Fruit fly (Drosophila melanogaster) whole organism, prepupa: Measurements from ENCODE around the gene CG43116.

Experiments used
- Blimp-1 ChIP-seq: fragments of 200-800 bp; sonication (Bioruptor generic); optimal IDR thresholded peaks from 3 replicates; lab custom pipeline; 2017; ENCODE audit warnings: missing biosample characterization, missing genetic modification characterization, mild to moderate bottlenecking, moderate library complexity, missing genetic modification reagents
- CG11294 ChIP-seq: fragments of 200-800 bp; sonication (Bioruptor generic); IDR thresholded peaks from 2 replicates; pipeline ENCODE4 v1.3.6; 2022; ENCODE audit warnings: missing biosample characterization, missing genetic modification characterization
- CG11762 ChIP-seq: fragments of 200-800 bp; sonication (Bioruptor generic); optimal IDR thresholded peaks from 3 replicates; lab custom pipeline; 2016; ENCODE audit warnings: missing biosample characterization, missing genetic modification characterization; ENCODE audit not compliant: insufficient read depth
- CG11902 ChIP-seq: fragments of 200-800 bp; sonication (Bioruptor generic); optimal IDR thresholded peaks from 3 replicates; lab custom pipeline; 2016; ENCODE audit warnings: missing biosample characterization, missing genetic modification characterization
- CG1621 ChIP-seq: fragments of 200-800 bp; sonication (Bioruptor generic); optimal IDR thresholded peaks from 3 replicates; lab custom pipeline; 2018; ENCODE audit warnings: missing biosample characterization, mild to moderate bottlenecking, missing genetic modification characterization
- CG16779 ChIP-seq: fragments of 200-800 bp; sonication (Bioruptor generic); optimal IDR thresholded peaks from 3 replicates; lab custom pipeline; 2017; ENCODE audit warnings: missing biosample characterization, mild to moderate bottlenecking, missing genetic modification characterization
- CG3032 ChIP-seq: fragments of 200-800 bp; optimal IDR thresholded peaks from 2 replicates; lab custom pipeline; 2019; ENCODE audit warnings: missing biosample characterization, mild to moderate bottlenecking, missing genetic modification characterization, moderate library complexity
- CG31627 ChIP-seq: fragments of 200-800 bp; sonication (Bioruptor generic); optimal IDR thresholded peaks from 3 replicates; lab custom pipeline; 2016; ENCODE audit warnings: missing biosample characterization, missing genetic modification characterization
- CG3919 ChIP-seq: fragments of 200-800 bp; sonication (Bioruptor generic); optimal IDR thresholded peaks from 3 replicates; lab custom pipeline; 2016; ENCODE audit warnings: missing biosample characterization, missing genetic modification characterization
- CG4318 ChIP-seq: fragments of 200-800 bp; sonication (Bioruptor generic); optimal IDR thresholded peaks from 3 replicates; lab custom pipeline; 2017; ENCODE audit warnings: missing biosample characterization, mild to moderate bottlenecking, missing genetic modification characterization
- CG6792 ChIP-seq: fragments of 200-800 bp; sonication (Bioruptor generic); optimal IDR thresholded peaks from 3 replicates; lab custom pipeline; 2016; ENCODE audit warnings: missing biosample characterization, missing genetic modification characterization
- CG6808 ChIP-seq: fragments of 200-800 bp; sonication (Bioruptor generic); optimal IDR thresholded peaks from 3 replicates; lab custom pipeline; 2017; ENCODE audit warnings: missing biosample characterization, missing genetic modification characterization, mild to moderate bottlenecking, moderate library complexity, missing genetic modification reagents
- CG6854 ChIP-seq: fragments of 200-800 bp; sonication (Bioruptor generic); optimal IDR thresholded peaks from 2 replicates; lab custom pipeline; 2017; ENCODE audit warnings: missing biosample characterization, mild to moderate bottlenecking, missing genetic modification characterization
- CG7368 ChIP-seq: fragments of 200-800 bp; sonication (Bioruptor generic); optimal IDR thresholded peaks from 3 replicates; lab custom pipeline; 2016; ENCODE audit warnings: missing biosample characterization, missing genetic modification characterization
- CG8119 ChIP-seq: fragments of 200-800 bp; sonication (Bioruptor generic); IDR thresholded peaks from 3 replicates; pipeline ENCODE4 v1.3.6; 2022; ENCODE audit warnings: missing biosample characterization, missing genetic modification characterization
- CG8632 ChIP-seq: fragments of 200-800 bp; sonication (Bioruptor generic); optimal IDR thresholded peaks from 3 replicates; lab custom pipeline; 2016; ENCODE audit warnings: missing biosample characterization, missing genetic modification characterization
- CG9139 ChIP-seq: fragments of 200-800 bp; sonication (Bioruptor generic); optimal IDR thresholded peaks from 3 replicates; lab custom pipeline; 2017; ENCODE audit warnings: missing biosample characterization, mild to moderate bottlenecking, missing genetic modification characterization
- Eip75B ChIP-seq: fragments of 200-800 bp; sonication (Bioruptor generic); optimal IDR thresholded peaks from 3 replicates; lab custom pipeline; 2016; ENCODE audit warnings: missing biosample characterization, missing genetic modification characterization
- Eip78C ChIP-seq: fragments of 200-800 bp; sonication (Bioruptor generic); peaks from one replicate; lab custom pipeline; 2016; ENCODE audit warnings: missing biosample characterization, missing genetic modification characterization
- Eip93F ChIP-seq: fragments of 200-800 bp; sonication (Bioruptor generic); optimal IDR thresholded peaks from 2 replicates; lab custom pipeline; 2016; ENCODE audit warnings: missing biosample characterization, mild to moderate bottlenecking, missing genetic modification characterization
- Ets21C ChIP-seq: fragments of 200-800 bp; sonication (Bioruptor generic); optimal IDR thresholded peaks from 3 replicates; lab custom pipeline; 2016; ENCODE audit warnings: missing biosample characterization, missing genetic modification characterization
- Ets96B ChIP-seq: fragments of 200-800 bp; optimal IDR thresholded peaks from 2 replicates; lab custom pipeline; 2019; ENCODE audit warnings: missing biosample characterization, mild to moderate bottlenecking, missing genetic modification characterization, moderate library complexity
- Gug ChIP-seq: fragments of 200-800 bp; sonication (Bioruptor generic); IDR thresholded peaks from 2 replicates; pipeline ENCODE4 v1.3.6; 2022; ENCODE audit warnings: missing biosample characterization, missing genetic modification characterization
- Hr39 ChIP-seq: fragments of 200-800 bp; sonication (Bioruptor generic); optimal IDR thresholded peaks from 2 replicates; lab custom pipeline; 2016; ENCODE audit warnings: missing biosample characterization, missing genetic modification characterization
- Hr4 ChIP-seq: fragments of 200-800 bp; sonication (Bioruptor generic); optimal IDR thresholded peaks from 3 replicates; lab custom pipeline; 2016; ENCODE audit warnings: missing biosample characterization, missing genetic modification characterization
- Lpt ChIP-seq: fragments of 200-800 bp; sonication (Bioruptor generic); optimal IDR thresholded peaks from 3 replicates; lab custom pipeline; 2016; ENCODE audit warnings: missing biosample characterization, missing genetic modification characterization
- Sox102F ChIP-seq: fragments of 200-800 bp; sonication (Bioruptor generic); optimal IDR thresholded peaks from 2 replicates; lab custom pipeline; 2016; ENCODE audit warnings: missing biosample characterization, mild to moderate bottlenecking, missing genetic modification characterization
- Sox14 ChIP-seq: fragments of 200-800 bp; sonication (Bioruptor generic); optimal IDR thresholded peaks from 3 replicates; lab custom pipeline; 2016; ENCODE audit warnings: missing biosample characterization, missing genetic modification characterization
- Sox15 ChIP-seq: fragments of 200-800 bp; sonication (Bioruptor generic); optimal IDR thresholded peaks from 3 replicates; lab custom pipeline; 2016; ENCODE audit warnings: missing biosample characterization, missing genetic modification characterization
- acj6 ChIP-seq: fragments of 200-800 bp; sonication (Bioruptor generic); optimal IDR thresholded peaks from 3 replicates; lab custom pipeline; 2016; ENCODE audit warnings: missing biosample characterization, missing genetic modification characterization
- cyc ChIP-seq: fragments of 200-800 bp; sonication (Bioruptor generic); optimal IDR thresholded peaks from 3 replicates; lab custom pipeline; 2016; ENCODE audit warnings: missing biosample characterization, missing genetic modification characterization
- dsx ChIP-seq: fragments of 200-800 bp; optimal IDR thresholded peaks from 3 replicates; lab custom pipeline; 2019; ENCODE audit warnings: missing biosample characterization, mild to moderate bottlenecking, missing genetic modification characterization, moderate library complexity; ENCODE audit not compliant: poor library complexity, severe bottlenecking
- eg ChIP-seq: fragments of 200-800 bp; sonication (Bioruptor generic); IDR thresholded peaks from 3 replicates; pipeline ENCODE4 v1.3.6; 2022; ENCODE audit warnings: missing biosample characterization, missing genetic modification characterization
- net ChIP-seq: fragments of 200-800 bp; sonication (Bioruptor generic); optimal IDR thresholded peaks from 3 replicates; lab custom pipeline; 2016; ENCODE audit warnings: missing biosample characterization, missing genetic modification characterization
- salr ChIP-seq, 2 experiments: fragments of 200-800 bp; sonication (Bioruptor generic); optimal IDR thresholded peaks; 3 replicates each; lab custom pipeline; 2016 to 2018; ENCODE audit warnings: missing biosample characterization in 2 of 2, missing genetic modification characterization in 2 of 2, mild to moderate bottlenecking in 1 of 2
- spab ChIP-seq: fragments of 200-800 bp; sonication (Bioruptor generic); optimal IDR thresholded peaks from 2 replicates; lab custom pipeline; 2017; ENCODE audit warnings: missing biosample characterization, mild to moderate bottlenecking, missing genetic modification characterization, missing genetic modification reagents
- ss ChIP-seq, 2 experiments: fragments of 200-800 bp; sonication (Bioruptor generic); optimal IDR thresholded peaks; 2 replicates in 1 of 2; 3 replicates in 1 of 2; lab custom pipeline; 2017 to 2018; ENCODE audit warnings: mild to moderate bottlenecking in 2 of 2, missing biosample characterization in 2 of 2, missing genetic modification characterization in 2 of 2, moderate library complexity in 1 of 2
- svp ChIP-seq: fragments of 200-800 bp; sonication (Bioruptor generic); peaks from one replicate; lab custom pipeline; 2016; ENCODE audit warnings: missing biosample characterization, missing genetic modification characterization
- topi ChIP-seq: fragments of 200-800 bp; sonication (Bioruptor generic); optimal IDR thresholded peaks from 3 replicates; lab custom pipeline; 2016; ENCODE audit warnings: missing biosample characterization, missing genetic modification characterization
- vri ChIP-seq: fragments of 200-800 bp; sonication (Bioruptor generic); optimal IDR thresholded peaks from 3 replicates; lab custom pipeline; 2016; ENCODE audit warnings: missing biosample characterization, mild to moderate bottlenecking, missing genetic modification characterization

CG43116 gene

DNA sequence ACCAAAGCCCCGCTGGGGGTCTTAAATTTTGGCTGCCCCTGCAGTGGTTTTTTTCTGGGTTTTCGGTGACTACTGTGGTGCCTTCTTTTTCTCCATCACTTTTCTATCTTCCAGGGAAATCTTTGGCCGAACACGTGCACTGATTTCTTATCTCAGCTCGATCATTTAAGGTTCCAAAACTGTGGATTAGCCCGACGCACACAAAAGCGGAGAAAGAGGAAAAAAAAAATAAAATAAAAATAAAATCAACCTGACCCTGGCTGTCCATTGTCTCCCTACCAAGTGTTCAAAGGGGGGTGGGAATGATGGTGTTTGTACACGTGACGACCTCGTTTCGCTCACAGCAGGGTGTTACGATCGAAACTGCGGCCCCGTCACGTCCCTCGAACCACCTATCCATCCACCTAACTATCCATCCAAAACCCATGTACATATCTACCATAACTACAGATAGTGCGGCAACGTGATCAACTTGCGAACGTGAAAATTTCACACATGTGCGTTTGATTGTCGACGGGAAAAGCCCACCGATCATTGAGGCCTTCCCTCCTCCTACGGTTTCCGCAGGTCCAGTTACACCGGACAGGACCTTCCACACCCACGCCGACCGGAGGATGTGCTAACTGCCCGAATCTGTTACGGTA is 30.0 kb upstream of the CG43116 start:
- no peak for TF ChIP-seq Eip78C (GFP tag; lab: Kevin White, UChicago)
- no peak for TF ChIP-seq Eip75B (GFP tag; lab: Kevin White, UChicago)
- TF ChIP-seq Ets96B (tag; lab: Kevin White, UChicago) = no peak
- no peak for TF ChIP-seq CG8632 (GFP tag; lab: Kevin White, UChicago)
- no peak for TF ChIP-seq CG8119 (GFP tag; lab: Robert Waterston, UW)
- no peak for TF ChIP-seq dsx
- TF ChIP-seq CG31627 (GFP tag; lab: Kevin White, UChicago) = no peak
- TF ChIP-seq acj6 = no peak
- TF ChIP-seq CG6792 (GFP tag; lab: Kevin White, UChicago) = no peak
- TF ChIP-seq, all 60 proteins: peak for 0

DNA sequence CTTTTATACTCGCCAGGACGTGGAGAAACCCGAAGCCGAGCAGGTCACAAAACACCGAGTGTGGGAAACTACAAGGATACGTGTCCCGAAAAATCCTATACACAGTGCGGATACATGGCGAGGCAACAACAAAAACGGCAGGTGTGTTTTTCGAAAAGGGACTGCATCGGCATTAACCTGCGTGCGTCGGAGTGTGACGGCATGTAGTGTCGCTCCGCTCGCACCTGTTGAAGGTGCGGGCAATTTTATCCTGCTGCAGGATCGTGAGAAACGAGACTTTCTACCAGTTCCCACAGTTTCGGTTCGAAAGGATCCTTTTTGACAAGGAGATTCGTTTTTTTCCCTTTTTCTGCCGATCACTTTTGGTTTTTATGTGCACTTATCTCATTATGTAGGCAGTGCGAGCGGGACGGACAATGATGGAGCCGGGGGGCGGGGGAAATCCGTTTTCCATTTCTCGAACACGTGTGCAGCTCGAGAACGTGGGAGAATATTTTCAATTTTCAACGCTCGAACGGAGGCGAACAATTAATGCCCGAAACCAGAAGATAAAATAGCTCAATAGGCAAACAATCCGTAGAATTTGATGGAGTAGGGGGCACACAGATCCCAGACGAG is 27.9 kb upstream of the CG43116 start:
- TF ChIP-seq CG1621 (tag; lab: Kevin White, UChicago) = no peak

DNA sequence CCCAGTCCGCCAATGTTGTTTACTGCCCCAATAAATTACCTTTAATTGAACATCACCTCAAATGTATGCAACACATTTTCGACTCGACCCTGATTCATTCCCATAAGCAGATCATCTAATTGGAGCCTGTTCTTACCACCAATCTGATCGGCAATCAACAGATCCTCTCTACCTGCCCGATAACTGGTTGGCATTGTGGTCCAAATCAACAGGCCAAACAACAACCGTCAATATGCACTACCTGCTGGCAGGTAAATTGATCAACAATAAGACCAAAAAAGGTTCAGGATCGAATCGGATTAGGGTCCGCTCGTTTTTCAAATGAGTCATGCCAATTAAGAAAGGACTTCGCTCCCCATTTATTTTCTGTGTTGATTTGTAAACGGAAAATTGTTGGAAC is 26.5 kb upstream of the CG43116 start:
- TF ChIP-seq CG6854 (no peak), Ets21C (no peak), CG11902 (GFP tag; lab: Kevin White, UChicago) (no peak), CG7368 (GFP tag; lab: Kevin White, UChicago) (no peak), CG16779 (tag; lab: Kevin White, UChicago) (no peak), Hr4 (GFP tag; lab: Kevin White, UChicago) (no peak), CG3919 (no peak), vri (GFP tag; lab: Kevin White, UChicago) (no peak), Ets96B (tag; lab: Kevin White, UChicago) (no peak), dsx (no peak), CG6792 (GFP tag; lab: Kevin White, UChicago) (no peak), CG31627 (GFP tag; lab: Kevin White, UChicago) (no peak), net (GFP tag; lab: Kevin White, UChicago) (no peak), topi (GFP tag; lab: Kevin White, UChicago) (no peak), spab (GFP tag; lab: Kevin White, UChicago) (no peak), CG1621 (tag; lab: Kevin White, UChicago) (no peak), Gug (GFP tag; lab: Robert Waterston, UW) (no peak), Sox102F (no peak)

DNA sequence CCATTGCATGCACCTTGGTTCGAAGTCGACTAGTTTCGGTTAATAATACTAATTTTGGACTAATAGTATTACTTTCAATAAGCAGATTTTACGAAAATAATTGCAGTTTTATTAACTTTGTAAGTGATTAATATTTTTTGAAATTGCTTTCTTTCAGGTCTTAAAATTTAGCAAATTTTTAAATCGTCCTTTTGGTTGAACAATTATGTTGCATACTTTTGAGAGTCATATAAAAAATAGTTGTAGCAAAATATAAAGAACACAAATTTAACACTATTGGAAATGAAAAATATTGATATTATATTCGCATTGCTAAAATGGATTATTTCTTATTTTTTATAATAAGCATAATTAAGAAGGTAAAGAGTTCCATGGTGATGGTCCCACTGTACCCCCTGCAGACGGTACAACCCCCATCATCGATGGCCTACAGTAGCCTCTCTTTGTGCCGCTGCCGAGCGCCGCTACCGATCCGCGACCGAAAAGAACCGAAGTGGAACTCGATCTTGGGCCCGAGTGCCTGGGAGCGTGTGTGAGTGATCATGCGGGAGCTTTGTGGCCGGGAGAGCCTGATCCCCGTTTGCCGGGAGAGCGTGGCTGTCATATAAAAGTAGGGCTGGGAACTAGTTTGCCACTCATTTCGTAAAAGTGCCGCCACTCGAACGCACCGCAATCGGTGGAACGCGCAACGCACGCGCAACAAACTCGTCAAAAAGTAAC is 24.6 kb upstream of the CG43116 start:
- peak; percentile 53 for TF ChIP-seq vri (GFP tag; lab: Kevin White, UChicago)
- peak; percentile 92 for TF ChIP-seq Ets21C
- peak; percentile 6 for TF ChIP-seq Eip93F (GFP tag; lab: Kevin White, UChicago)
- peak; percentile 96 for TF ChIP-seq CG6808
- peak; percentile 93 for TF ChIP-seq CG8632 (GFP tag; lab: Kevin White, UChicago)
- TF ChIP-seq CG11762 (GFP tag; lab: Kevin White, UChicago) = peak; percentile 91
- peak; percentile 96 for TF ChIP-seq CG4318 (GFP tag; lab: Kevin White, UChicago)
- peak; percentile 78 for TF ChIP-seq eg (GFP tag; lab: Robert Waterston, UW)
- peak; percentile 87 for TF ChIP-seq Blimp-1 (GFP tag; lab: Kevin White, UChicago)
- TF ChIP-seq svp = peak; percentile 97
- TF ChIP-seq cyc = peak; percentile 87
- peak; percentile 61 to 98 for TF ChIP-seq salr (GFP tag; optimal IDR thresholded peaks at IDR 0.05; lab: Kevin White, UChicago)
- peak; percentile 66 for TF ChIP-seq Gug (GFP tag; lab: Robert Waterston, UW)
- peak; percentile 92 for TF ChIP-seq Hr4 (GFP tag; lab: Kevin White, UChicago)
- TF ChIP-seq Sox15 (GFP tag; lab: Kevin White, UChicago) = peak; percentile 93
- TF ChIP-seq CG9139 (GFP tag; lab: Kevin White, UChicago) = peak; percentile 73
- TF ChIP-seq CG11294 (GFP tag; lab: Robert Waterston, UW) = peak; percentile 71; the same call in 1 of the 2 replicates
- peak; percentile 60 for TF ChIP-seq CG1621 (tag; lab: Kevin White, UChicago)
- peak; percentile 95 for TF ChIP-seq CG3032 (tag; lab: Kevin White, UChicago)
- TF ChIP-seq CG16779 (tag; lab: Kevin White, UChicago) = peak; percentile 89
- TF ChIP-seq Hr39 = peak; percentile 89
- peak; percentile 82 to 93 for TF ChIP-seq ss (GFP tag; optimal IDR thresholded peaks at IDR 0.05; lab: Kevin White, UChicago)
- TF ChIP-seq Sox14 (GFP tag; lab: Kevin White, UChicago) = peak; percentile 92
- peak; percentile 98 for TF ChIP-seq Eip78C (GFP tag; lab: Kevin White, UChicago)
- peak; percentile 92 for TF ChIP-seq Eip75B (GFP tag; lab: Kevin White, UChicago)
- TF ChIP-seq Lpt (GFP tag; lab: Kevin White, UChicago) = peak; percentile 88
- TF ChIP-seq CG31627 (GFP tag; lab: Kevin White, UChicago) = peak; percentile 93
- peak; percentile 96 for TF ChIP-seq spab (GFP tag; lab: Kevin White, UChicago)
- TF ChIP-seq dsx = peak; percentile 63
- peak; percentile 94 for TF ChIP-seq net (GFP tag; lab: Kevin White, UChicago)
